Worm (Caenorhabditis elegans) whole organism, mixed stage, embryonic: ENCODE measurements around the gene F13D12.10.

Source experiments
- bed-3 ChIP-seq: fragments of 200-800 bp; sonication (Bioruptor generic); optimal IDR thresholded peaks from 3 replicates; lab custom pipeline; 2018; ENCODE audit warnings: mild to moderate bottlenecking, missing genetic modification characterization, moderate library complexity, missing compliant biosample characterization
- blmp-1 ChIP-seq: fragments of 150-350 bp; optimal IDR thresholded peaks from 2 replicates; lab custom pipeline; 2014; ENCODE audit warnings: missing biosample characterization, missing genetic modification characterization
- ceh-39 ChIP-seq: fragments of 150-350 bp; optimal IDR thresholded peaks from 2 replicates; lab custom pipeline; 2014; ENCODE audit warnings: missing biosample characterization, missing genetic modification characterization
- ceh-83 ChIP-seq: fragments of 200-800 bp; sonication (Bioruptor generic); optimal IDR thresholded peaks from 2 replicates; lab custom pipeline; 2018; ENCODE audit warnings: mild to moderate bottlenecking, missing genetic modification characterization, missing compliant biosample characterization
- ces-1 ChIP-seq: fragments of 150-350 bp; optimal IDR thresholded peaks from 2 replicates; lab custom pipeline; 2014; ENCODE audit warnings: missing biosample characterization, missing genetic modification reagents, missing genetic modification characterization
- cnd-1 ChIP-seq: fragments of 200-800 bp; sonication (Bioruptor generic); optimal IDR thresholded peaks from 2 replicates; lab custom pipeline; 2018; ENCODE audit warnings: mild to moderate bottlenecking, missing genetic modification characterization, missing compliant biosample characterization
- drap-1 ChIP-seq: fragments of 200-800 bp; sonication (Bioruptor generic); optimal IDR thresholded peaks from 3 replicates; lab custom pipeline; 2018; ENCODE audit warnings: mild to moderate bottlenecking, missing genetic modification characterization, missing compliant biosample characterization
- elt-1 ChIP-seq: sonication (generic microtip); optimal IDR thresholded peaks from 2 replicates; lab custom pipeline; 2017; ENCODE audit warnings: missing genetic modification characterization, mild to moderate bottlenecking, missing compliant biosample characterization, antibody characterized with exemption, moderate library complexity, borderline replicate concordance; ENCODE audit not compliant: insufficient read depth
- elt-3 ChIP-seq: fragments of 150-350 bp; optimal IDR thresholded peaks from 2 replicates; lab custom pipeline; 2014; ENCODE audit warnings: missing biosample characterization, missing genetic modification characterization
- flh-1 ChIP-seq: fragments of 200-800 bp; sonication (Bioruptor generic); optimal IDR thresholded peaks from 2 replicates; lab custom pipeline; 2018; ENCODE audit warnings: mild to moderate bottlenecking, missing genetic modification characterization, moderate library complexity, missing compliant biosample characterization
- hlh-1 ChIP-seq: fragments of 150-350 bp; optimal IDR thresholded peaks from 2 replicates; lab custom pipeline; 2014; ENCODE audit warnings: missing biosample characterization, missing genetic modification reagents, missing genetic modification characterization
- lin-13 ChIP-seq: fragments of 150-350 bp; optimal IDR thresholded peaks from 2 replicates; lab custom pipeline; 2014; ENCODE audit warnings: missing biosample characterization, missing genetic modification characterization
- lin-32 ChIP-seq: fragments of 200-800 bp; sonication (Bioruptor generic); optimal IDR thresholded peaks from 2 replicates; lab custom pipeline; 2018; ENCODE audit warnings: mild to moderate bottlenecking, missing genetic modification characterization, missing compliant biosample characterization
- lsy-2 ChIP-seq: fragments of 150-350 bp; optimal IDR thresholded peaks from 2 replicates; lab custom pipeline; 2014; ENCODE audit warnings: missing biosample characterization, missing genetic modification characterization
- mep-1 ChIP-seq: fragments of 150-350 bp; optimal IDR thresholded peaks from 2 replicates; lab custom pipeline; 2017; ENCODE audit warnings: missing biosample characterization, missing genetic modification reagents, missing genetic modification characterization, inconsistent platforms
- mls-2 ChIP-seq: sonication (generic microtip); optimal IDR thresholded peaks from 2 replicates; lab custom pipeline; 2016; ENCODE audit warnings: mild to moderate bottlenecking, missing genetic modification characterization, moderate library complexity, missing compliant biosample characterization
- nhr-12 ChIP-seq: fragments of 150-350 bp; optimal IDR thresholded peaks from 2 replicates; lab custom pipeline; 2014; ENCODE audit warnings: missing biosample characterization, missing genetic modification characterization
- nhr-2 ChIP-seq: fragments of 150-350 bp; optimal IDR thresholded peaks from 2 replicates; lab custom pipeline; 2014; ENCODE audit warnings: missing biosample characterization, missing genetic modification characterization
- nhr-76 ChIP-seq: sonication (generic microtip); optimal IDR thresholded peaks from 2 replicates; lab custom pipeline; 2017; ENCODE audit warnings: missing biosample characterization, missing genetic modification characterization
- pha-4 ChIP-seq: fragments of 150-350 bp; optimal IDR thresholded peaks from 2 replicates; lab custom pipeline; 2018; ENCODE audit warnings: missing biosample characterization, missing genetic modification reagents, missing genetic modification characterization
- sem-2 ChIP-seq: fragments of 200-800 bp; sonication (Bioruptor generic); optimal IDR thresholded peaks from 2 replicates; lab custom pipeline; 2018; ENCODE audit warnings: mild to moderate bottlenecking, missing genetic modification characterization, missing compliant biosample characterization
- snpc-4 ChIP-seq: fragments of 150-350 bp; optimal IDR thresholded peaks from 2 replicates; lab custom pipeline; 2014; ENCODE audit warnings: missing biosample characterization, missing genetic modification characterization
- sptf-1 ChIP-seq: sonication (generic microtip); optimal IDR thresholded peaks from 2 replicates; lab custom pipeline; 2017; ENCODE audit warnings: mild to moderate bottlenecking, missing genetic modification characterization, moderate library complexity, missing compliant biosample characterization
- unc-120 ChIP-seq: sonication (generic microtip); optimal IDR thresholded peaks from 2 replicates; lab custom pipeline; 2017; ENCODE audit warnings: missing genetic modification characterization, missing compliant biosample characterization; ENCODE audit not compliant: poor library complexity, severe bottlenecking
- unc-39 ChIP-seq: fragments of 150-350 bp; optimal IDR thresholded peaks from 2 replicates; lab custom pipeline; 2014; ENCODE audit warnings: missing biosample characterization, missing genetic modification characterization
- unc-62 ChIP-seq: fragments of 150-350 bp; optimal IDR thresholded peaks from 2 replicates; lab custom pipeline; 2014; ENCODE audit warnings: missing biosample characterization, missing genetic modification reagents, missing genetic modification characterization
- ztf-11 ChIP-seq: fragments of 150-350 bp; optimal IDR thresholded peaks from 2 replicates; lab custom pipeline; 2014; ENCODE audit warnings: missing biosample characterization, missing genetic modification characterization

The F13D12.10 gene

DNA sequence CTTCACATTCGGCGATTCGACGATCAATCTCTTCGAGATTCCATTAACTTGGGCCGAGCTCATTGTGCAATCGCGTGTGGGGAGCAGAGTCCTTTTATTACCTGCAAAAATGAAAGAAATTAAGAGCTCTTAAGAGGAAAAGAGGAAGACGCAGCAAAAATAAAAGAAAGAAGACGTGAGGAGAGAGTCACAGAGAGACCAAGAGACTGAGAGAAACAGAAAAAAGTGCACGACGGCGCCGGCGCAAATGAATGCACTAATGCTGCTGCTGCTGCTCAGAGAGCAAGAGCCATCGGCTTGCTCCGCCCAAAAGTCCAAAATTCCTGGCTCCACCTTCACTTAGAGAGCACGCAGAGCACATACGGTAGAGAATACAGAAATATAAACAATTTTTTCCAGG is 13.4 kb upstream of the F13D12.10 start, which contains the start of gene inos-1:
TSS of gene inos-1 (minus strand) at position 101 of the 400 bp plus-strand sequence.
- no peak for TF ChIP-seq bed-3 (GFP tag; lab: Kevin White, UChicago)
- TF ChIP-seq ceh-39 (tag; lab: Kevin White, UChicago) = no peak
- no peak for TF ChIP-seq elt-1 (tag; lab: Kevin White, UChicago)
- no peak for TF ChIP-seq lin-32 (GFP tag; lab: Kevin White, UChicago)
- TF ChIP-seq nhr-12 (tag; lab: Kevin White, UChicago) = no peak
- no peak for TF ChIP-seq lin-13 (tag; lab: Kevin White, UChicago)
- TF ChIP-seq pha-4 = no peak
- TF ChIP-seq unc-120 (tag; lab: Kevin White, UChicago) = no peak
- no peak for TF ChIP-seq unc-39 (tag; lab: Kevin White, UChicago)
- no peak for TF ChIP-seq unc-62 (GFP tag; lab: Kevin White, UChicago)
- no peak for TF ChIP-seq sem-2 (GFP tag; lab: Kevin White, UChicago)
- TF ChIP-seq sptf-1 (tag; lab: Kevin White, UChicago) = no peak
- TF ChIP-seq, all 35 proteins: peak for 0

DNA sequence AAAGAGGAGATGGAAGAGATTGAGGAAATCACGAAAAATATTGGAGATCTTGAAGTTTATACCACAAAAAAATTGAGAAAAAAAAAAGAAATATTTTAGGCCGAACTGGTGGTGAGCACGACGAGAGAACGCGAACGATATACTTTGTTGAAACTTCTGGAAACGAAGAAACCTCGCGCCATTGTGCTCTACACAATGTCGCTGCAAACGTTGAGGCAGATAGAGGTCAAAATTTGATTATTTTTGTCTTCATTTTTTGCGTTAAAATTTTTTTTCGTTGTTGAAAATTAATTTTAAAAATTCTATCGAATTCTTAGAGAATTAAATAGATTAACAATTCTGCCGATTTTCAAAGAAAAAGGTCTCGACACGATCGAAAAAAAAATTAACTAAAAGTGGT is 13.0 kb upstream of the F13D12.10 start:
- TF ChIP-seq elt-3 (tag; lab: Kevin White, UChicago) = no peak
- TF ChIP-seq ces-1 (GFP tag; lab: Kevin White, UChicago) = no peak
- no peak for TF ChIP-seq cnd-1
- no peak for TF ChIP-seq mls-2
- no peak for TF ChIP-seq lin-13 (tag; lab: Kevin White, UChicago)
- TF ChIP-seq blmp-1 = no peak
- no peak for TF ChIP-seq ceh-39 (tag; lab: Kevin White, UChicago)
- no peak for TF ChIP-seq bed-3 (GFP tag; lab: Kevin White, UChicago)
- TF ChIP-seq drap-1 = no peak
- TF ChIP-seq ztf-11 (tag; lab: Kevin White, UChicago) = no peak

DNA sequence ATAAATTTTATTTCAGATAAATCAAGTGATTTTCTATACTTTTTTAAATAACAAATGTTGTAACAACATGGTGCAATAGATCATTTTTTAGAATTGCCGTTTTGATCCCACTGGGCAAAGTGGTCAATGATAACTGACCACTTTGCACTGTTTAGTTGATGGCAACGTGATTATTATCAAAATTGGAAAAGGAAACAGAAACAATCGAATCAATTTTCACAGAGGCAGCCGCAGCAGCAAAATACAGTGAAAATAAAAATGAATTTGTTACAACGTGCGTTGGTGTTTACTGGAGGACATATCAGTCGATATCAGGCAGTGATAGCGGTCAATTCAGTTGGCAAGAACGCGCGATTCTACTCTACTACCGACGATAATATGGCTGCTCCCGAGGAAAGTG is 7.8 kb upstream of the F13D12.10 start, which contains the start of gene VF13D12L.3:
TSS of gene VF13D12L.3 (plus strand) at position 223 of the 400 bp plus-strand sequence.
- no peak for TF ChIP-seq drap-1
- TF ChIP-seq ceh-83 (GFP tag; lab: Kevin White, UChicago) = no peak
- no peak for TF ChIP-seq pha-4
- TF ChIP-seq unc-39 (tag; lab: Kevin White, UChicago) = no peak
- no peak for TF ChIP-seq nhr-2 (tag; lab: Kevin White, UChicago)
- TF ChIP-seq flh-1 (GFP tag; lab: Kevin White, UChicago) = no peak
- TF ChIP-seq mep-1 (tag; lab: Kevin White, UChicago) = no peak
- TF ChIP-seq cnd-1 = no peak
- TF ChIP-seq elt-1 (tag; lab: Kevin White, UChicago) = no peak
- TF ChIP-seq elt-3 (tag; lab: Kevin White, UChicago) = no peak
- TF ChIP-seq hlh-1 (tag; lab: Kevin White, UChicago) = no peak

DNA sequence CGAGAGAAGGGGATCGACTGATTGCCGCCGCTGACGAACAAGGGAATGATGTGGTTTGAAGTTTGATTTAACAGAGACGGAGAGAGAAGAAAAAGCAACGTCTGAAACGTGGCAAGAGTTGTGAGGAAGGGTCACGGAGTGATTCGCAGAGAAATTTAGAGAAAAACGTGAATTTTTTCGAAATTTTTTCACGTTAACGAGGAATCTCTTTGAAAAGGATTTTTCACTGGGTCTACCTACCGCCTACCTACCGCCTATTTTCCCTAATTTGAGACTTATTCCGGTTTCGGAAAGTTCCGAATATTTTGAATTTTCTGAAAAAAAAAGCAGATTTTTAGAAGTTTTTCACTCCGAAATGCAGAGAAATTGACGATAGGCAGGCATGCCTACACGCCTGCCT is 4.1 kb upstream of the F13D12.10 start, which contains the start of gene fcmt-1:
TSS of gene fcmt-1 (minus strand) at position 101 of the 400 bp plus-strand sequence.
- TF ChIP-seq ceh-83 (GFP tag; lab: Kevin White, UChicago) = no peak

DNA sequence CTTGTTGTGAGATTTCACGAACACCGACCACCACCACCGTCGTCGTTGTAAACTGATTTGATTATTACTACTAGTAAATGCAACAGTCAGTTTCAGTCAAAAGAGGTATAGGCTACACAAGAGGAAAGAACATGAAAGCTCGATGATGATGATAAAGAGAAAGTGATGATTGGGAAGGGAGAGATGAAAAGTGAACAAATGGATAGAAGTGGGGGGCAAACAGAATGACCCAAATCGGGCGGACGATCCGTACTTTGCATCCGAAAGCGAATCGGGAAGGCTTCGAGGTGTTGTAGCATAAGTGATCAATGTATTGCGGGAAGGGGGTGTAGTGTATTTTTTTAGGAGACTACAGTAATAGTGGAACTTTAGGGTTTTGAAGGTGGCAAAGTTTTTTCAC is 2.8 kb upstream of the F13D12.10 start:
- peak; percentile 52 for TF ChIP-seq blmp-1
- TF ChIP-seq hlh-1 (tag; lab: Kevin White, UChicago) = no peak
- no peak for TF ChIP-seq sptf-1 (tag; lab: Kevin White, UChicago)
- no peak for TF ChIP-seq nhr-76
- no peak for TF ChIP-seq pha-4

DNA sequence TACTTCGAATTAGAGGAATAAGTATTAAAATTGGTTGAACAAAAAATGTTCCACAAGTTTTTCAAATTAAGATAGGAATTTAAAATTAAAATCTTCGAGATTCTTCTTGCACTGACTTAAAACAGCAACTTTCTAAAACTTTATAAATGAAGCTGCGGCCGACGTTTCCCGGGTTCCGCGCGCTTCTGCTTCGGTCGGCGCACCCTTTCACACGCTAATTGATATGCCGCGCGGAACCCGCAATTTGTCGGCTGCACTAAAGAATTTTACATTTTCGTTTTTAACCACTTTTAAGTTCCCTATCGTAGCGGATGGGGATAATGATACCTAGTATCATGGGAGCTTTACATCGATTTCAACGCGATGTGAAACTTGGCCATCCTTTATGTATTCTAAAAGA is 1.1 kb downstream of the F13D12.10 start:
- TF ChIP-seq unc-120 (tag; lab: Kevin White, UChicago) = no peak
- no peak for TF ChIP-seq mls-2

DNA sequence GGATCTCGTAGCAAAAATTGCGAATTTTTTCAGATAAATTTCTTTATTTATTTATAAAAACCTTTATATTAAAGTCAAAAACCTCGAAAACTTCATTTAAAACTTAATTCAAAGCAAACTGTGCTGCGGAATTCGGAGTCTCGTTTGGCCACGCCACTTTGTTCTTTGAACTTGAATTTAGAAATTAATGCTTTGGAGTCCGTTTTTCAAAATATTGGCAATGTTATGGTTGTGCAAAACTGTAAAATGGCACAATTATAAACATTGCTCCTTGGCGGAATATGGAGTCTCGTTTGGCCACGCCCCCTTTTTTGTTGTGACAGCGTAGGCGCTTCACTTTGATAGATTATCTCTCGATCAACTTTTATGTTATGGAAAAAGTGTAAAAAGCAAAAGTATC is 5.9 kb downstream of the F13D12.10 start:
- TF ChIP-seq snpc-4 (tag; lab: Kevin White, UChicago) (no peak), elt-3 (tag; lab: Kevin White, UChicago) (no peak), blmp-1 (no peak), hlh-1 (tag; lab: Kevin White, UChicago) (no peak), bed-3 (GFP tag; lab: Kevin White, UChicago) (no peak), lsy-2 (tag; lab: Kevin White, UChicago) (no peak)
